Fruit fly (Drosophila melanogaster) whole organism, pupa: ENCODE results near the gene Gasp.

Source experiments
- CG10348 ChIP-seq: fragments of 200-800 bp; sonication (Bioruptor generic); IDR thresholded peaks from 2 replicates; pipeline ENCODE4 v1.3.6; 2022; ENCODE audit warnings: missing biosample characterization, missing genetic modification characterization
- CG12605 ChIP-seq: fragments of 200-800 bp; sonication (Bioruptor generic); IDR thresholded peaks from 2 replicates; pipeline ENCODE4 v1.3.6; 2022; ENCODE audit warnings: missing biosample characterization, missing genetic modification characterization
- CG13204 ChIP-seq: fragments of 200-800 bp; sonication (Bioruptor generic); optimal IDR thresholded peaks from 2 replicates; lab custom pipeline; 2018; ENCODE audit warnings: missing biosample characterization, mild to moderate bottlenecking, missing genetic modification characterization, moderate library complexity
- CG14655 ChIP-seq: fragments of 200-800 bp; sonication (Bioruptor generic); optimal IDR thresholded peaks from 3 replicates; lab custom pipeline; 2017; ENCODE audit warnings: mild to moderate bottlenecking, missing biosample characterization, missing genetic modification reagents, missing genetic modification characterization
- CG17806 ChIP-seq: fragments of 200-800 bp; sonication (Bioruptor generic); optimal IDR thresholded peaks from 2 replicates; lab custom pipeline; 2018; ENCODE audit warnings: missing biosample characterization, mild to moderate bottlenecking, missing genetic modification characterization, moderate library complexity
- CG4496 ChIP-seq: fragments of 200-800 bp; sonication (Bioruptor generic); IDR thresholded peaks from 3 replicates; pipeline ENCODE4 v1.3.6; 2022; ENCODE audit warnings: missing biosample characterization, missing genetic modification characterization
- CG9948 ChIP-seq: fragments of 200-800 bp; sonication (Bioruptor generic); optimal IDR thresholded peaks from 2 replicates; lab custom pipeline; 2018; ENCODE audit warnings: missing biosample characterization, mild to moderate bottlenecking, missing genetic modification characterization, moderate library complexity
- EcR ChIP-seq: fragments of 200-800 bp; sonication (Bioruptor generic); optimal IDR thresholded peaks from 3 replicates; lab custom pipeline; 2019; ENCODE audit warnings: missing biosample characterization, missing genetic modification characterization, mild to moderate bottlenecking, moderate library complexity, missing genetic modification reagents
- Snoo ChIP-seq: fragments of 200-800 bp; sonication (Bioruptor generic); optimal IDR thresholded peaks from 3 replicates; lab custom pipeline; 2017; ENCODE audit warnings: missing biosample characterization, mild to moderate bottlenecking, missing genetic modification characterization, inconsistent platforms
- gl ChIP-seq: fragments of 200-800 bp; sonication (Bioruptor generic); optimal IDR thresholded peaks from 2 replicates; lab custom pipeline; 2018; ENCODE audit warnings: missing biosample characterization, mild to moderate bottlenecking, missing genetic modification characterization

DNA sequence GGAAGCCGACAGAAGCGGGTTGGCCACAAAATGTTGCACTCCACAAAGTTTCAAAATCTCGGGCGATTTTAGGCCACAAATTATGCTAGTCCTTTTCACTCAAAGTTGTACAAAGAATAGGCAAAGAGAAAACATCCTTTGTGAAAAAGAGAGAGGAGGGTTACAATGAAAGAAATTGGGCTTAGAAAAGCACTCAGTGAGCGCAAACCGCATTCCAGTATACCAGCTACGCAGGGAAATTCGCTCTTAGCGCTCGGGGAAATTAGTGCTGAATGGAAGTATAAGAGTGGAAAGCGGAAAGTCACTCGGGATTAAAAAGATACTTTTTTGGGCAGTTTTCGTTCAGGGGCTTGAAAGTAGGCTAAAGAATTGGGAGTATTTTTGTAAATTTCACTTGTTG, 18.6 kb downstream of the Gasp start:
- TF ChIP-seq CG9948 (no peak), gl (no peak), CG14655 (GFP tag; lab: Kevin White, UChicago) (no peak), CG4496 (no peak), CG12605 (GFP tag; lab: Robert Waterston, UW) (no peak), Snoo (tag; lab: Kevin White, UChicago) (no peak), CG10348 (no peak), EcR (GFP tag; lab: Kevin White, UChicago) (no peak), CG17806 (tag; lab: Kevin White, UChicago) (no peak), CG13204 (no peak)
